Worm (Caenorhabditis elegans) whole organism, L4 larva: Measurements from ENCODE around the gene W03C9.1.

Experiments
- T26A8.4 ChIP-seq: fragments of 200-800 bp; sonication (Bioruptor generic); IDR thresholded peaks from 2 replicates; pipeline ENCODE4 v1.3.6; 2022; ENCODE audit warnings: missing genetic modification characterization, missing compliant biosample characterization
- daf-12 ChIP-seq: fragments of 150-350 bp; optimal IDR thresholded peaks from 2 replicates; lab custom pipeline; 2014; ENCODE audit warnings: missing biosample characterization, missing genetic modification reagents, missing genetic modification characterization
- daf-8 ChIP-seq: fragments of 200-800 bp; sonication (Bioruptor generic); IDR thresholded peaks from 2 replicates; pipeline ENCODE4 v1.3.6; 2022; ENCODE audit warnings: missing genetic modification characterization, missing compliant biosample characterization
- fos-1 ChIP-seq: fragments of 150-350 bp; optimal IDR thresholded peaks from 2 replicates; lab custom pipeline; 2014; ENCODE audit warnings: missing biosample characterization, missing genetic modification characterization
- lin-29 ChIP-seq: fragments of 200-800 bp; sonication (Bioruptor generic); IDR thresholded peaks from 2 replicates; pipeline ENCODE4 v1.3.6; 2022; ENCODE audit warnings: missing genetic modification reagents, missing genetic modification characterization, missing compliant biosample characterization
- nhr-28 ChIP-seq: fragments of 150-350 bp; optimal IDR thresholded peaks from 2 replicates; lab custom pipeline; 2014; ENCODE audit warnings: missing biosample characterization, missing genetic modification characterization
- nhr-41 ChIP-seq: fragments of 200-800 bp; sonication (Bioruptor generic); IDR thresholded peaks from 2 replicates; pipeline ENCODE4 v1.3.6; 2022; ENCODE audit warnings: missing genetic modification reagents, missing genetic modification characterization, missing compliant biosample characterization
- zfp-2 ChIP-seq: sonication (generic microtip); optimal IDR thresholded peaks from 2 replicates; lab custom pipeline; 2016; ENCODE audit warnings: mild to moderate bottlenecking, missing genetic modification characterization, missing compliant biosample characterization

DNA sequence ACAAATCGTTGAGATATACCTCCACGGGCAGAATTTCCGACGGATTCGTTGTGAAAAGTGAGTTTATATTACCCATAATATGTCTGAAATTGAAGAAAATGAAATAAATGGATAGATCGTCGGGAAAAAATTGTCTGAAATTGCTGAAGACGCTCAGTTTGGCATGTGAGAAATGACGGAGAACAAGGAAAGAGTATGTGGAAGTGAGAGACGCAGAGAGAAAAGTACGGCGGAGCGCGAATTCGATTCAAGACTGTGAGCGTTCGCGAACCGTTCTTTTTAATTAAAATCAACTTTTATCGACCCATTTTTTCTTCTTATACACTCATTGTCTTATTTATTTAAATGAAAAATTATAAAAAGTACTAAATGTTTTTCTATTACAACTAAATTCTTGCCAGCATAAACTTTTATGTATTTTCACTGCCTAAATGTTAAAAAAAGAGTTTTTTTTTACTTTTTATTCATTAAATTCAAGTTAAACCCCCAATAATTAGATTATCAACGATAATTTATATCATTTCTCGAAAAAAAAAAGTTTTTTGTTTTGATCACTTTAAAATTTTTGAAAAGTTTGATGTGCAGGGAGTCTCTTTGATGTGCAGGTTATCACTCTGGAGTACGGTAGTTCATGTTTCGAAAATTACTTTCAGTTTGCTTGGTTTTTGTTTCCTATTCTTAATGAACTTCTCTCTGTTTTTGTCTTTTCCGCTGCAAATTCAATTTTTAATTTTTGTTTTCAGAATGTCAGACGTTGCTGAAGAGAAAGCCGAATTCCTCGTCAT is 46.0 kb downstream of the W03C9.1 start, which contains the start of the genes vps-15 and hmg-12:
- no peak for TF ChIP-seq zfp-2
- no peak for TF ChIP-seq lin-29 (GFP tag; lab: Robert Waterston, UW)
- no peak for TF ChIP-seq fos-1 (tag; lab: Kevin White, UChicago)
- TF ChIP-seq nhr-41 (GFP tag; lab: Robert Waterston, UW), result no peak
- TF ChIP-seq daf-12, result no peak
- no peak for TF ChIP-seq daf-8 (GFP tag; lab: Robert Waterston, UW)
- no peak for TF ChIP-seq nhr-28 (tag; lab: Kevin White, UChicago)
- TF ChIP-seq T26A8.4, result no peak
